Worm (Caenorhabditis elegans) whole organism, young adult: Measurements from ENCODE around the gene F55A11.6.

Source experiments
- B0261.1 ChIP-seq: sonication (generic microtip); optimal IDR thresholded peaks from 2 replicates; lab custom pipeline; 2016; ENCODE audit warnings: mild to moderate bottlenecking, missing genetic modification characterization, moderate library complexity, missing compliant biosample characterization
- C06A6.2 ChIP-seq: fragments of 200-800 bp; sonication (Bioruptor generic); conservative IDR thresholded peaks from 2 replicates; pipeline ENCODE4 v1.3.6; 2022; ENCODE audit warnings: missing genetic modification characterization, missing compliant biosample characterization
- F22D6.2 ChIP-seq: sonication (generic microtip); optimal IDR thresholded peaks from 2 replicates; lab custom pipeline; 2016; ENCODE audit warnings: mild to moderate bottlenecking, missing genetic modification characterization, missing compliant biosample characterization
- F49E8.2 ChIP-seq: sonication (generic microtip); optimal IDR thresholded peaks from 3 replicates; lab custom pipeline; 2017; ENCODE audit warnings: missing genetic modification characterization, mild to moderate bottlenecking, missing compliant biosample characterization, antibody characterized with exemption, moderate library complexity; ENCODE audit not compliant: insufficient read depth
- K11D2.4 ChIP-seq: fragments of 200-800 bp; sonication (Bioruptor generic); IDR thresholded peaks from 2 replicates; pipeline ENCODE4 v1.3.6; 2022; ENCODE audit warnings: missing genetic modification reagents, missing genetic modification characterization, missing compliant biosample characterization
- T07F8.4 ChIP-seq: sonication (generic microtip); optimal IDR thresholded peaks from 2 replicates; lab custom pipeline; 2016; ENCODE audit warnings: mild to moderate bottlenecking, missing genetic modification characterization, moderate library complexity, missing compliant biosample characterization
- Y67H2A.10 ChIP-seq: fragments of 200-800 bp; sonication (Bioruptor generic); conservative IDR thresholded peaks from 2 replicates; pipeline ENCODE4 v1.3.6; 2022; ENCODE audit warnings: missing genetic modification reagents, missing genetic modification characterization, missing compliant biosample characterization
- akir-1 ChIP-seq: fragments of 200-800 bp; sonication (Bioruptor generic); optimal IDR thresholded peaks from 2 replicates; lab custom pipeline; 2018; ENCODE audit warnings: mild to moderate bottlenecking, missing genetic modification characterization, moderate library complexity, missing compliant biosample characterization
- ama-1 ChIP-seq, 3 experiments: fragments of 150-350 bp in 1 of 3; sonication (generic microtip) in 2 of 3; optimal IDR thresholded peaks; 2 replicates each; lab custom pipeline; 2014 to 2018; ENCODE audit warnings: missing biosample characterization in 2 of 3, missing genetic modification characterization in 2 of 3, missing genetic modification reagents in 2 of 3
- aptf-2 ChIP-seq: fragments of 200-800 bp; sonication (Bioruptor generic); conservative IDR thresholded peaks from 2 replicates; pipeline ENCODE4 v1.3.6; 2022; ENCODE audit warnings: missing genetic modification reagents, missing genetic modification characterization, missing compliant biosample characterization
- atf-7 ChIP-seq: sonication (generic microtip); optimal IDR thresholded peaks from 2 replicates; lab custom pipeline; 2017; ENCODE audit warnings: mild to moderate bottlenecking, missing genetic modification characterization, missing compliant biosample characterization
- attf-5 ChIP-seq: fragments of 200-800 bp; sonication (Bioruptor generic); optimal IDR thresholded peaks from 2 replicates; lab custom pipeline; 2018; ENCODE audit warnings: mild to moderate bottlenecking, missing genetic modification characterization, missing compliant biosample characterization
- cebp-1 ChIP-seq, 2 experiments: fragments of 200-800 bp in 1 of 2; sonication (Bioruptor generic) in 1 of 2; sonication (generic microtip) in 1 of 2; IDR thresholded peaks in 1 of 2; optimal IDR thresholded peaks in 1 of 2; 2 replicates each; pipeline versions ENCODE4 v1.3.6 to Lab custom; 2017 to 2022; ENCODE audit warnings: missing compliant biosample characterization in 2 of 2, missing genetic modification characterization in 2 of 2, mild to moderate bottlenecking in 1 of 2, missing genetic modification reagents in 1 of 2, moderate library complexity in 1 of 2
- ceh-40 ChIP-seq: fragments of 200-800 bp; sonication (Bioruptor generic); IDR thresholded peaks from 2 replicates; pipeline ENCODE4 v1.3.6; 2022; ENCODE audit warnings: missing genetic modification characterization, missing compliant biosample characterization
- ceh-91 ChIP-seq: fragments of 200-800 bp; sonication (Bioruptor generic); IDR thresholded peaks from 2 replicates; pipeline ENCODE4 v1.3.6; 2022; ENCODE audit warnings: missing genetic modification reagents, missing genetic modification characterization, missing compliant biosample characterization
- chd-7 ChIP-seq: sonication (generic microtip); optimal IDR thresholded peaks from 2 replicates; lab custom pipeline; 2016; ENCODE audit warnings: mild to moderate bottlenecking, missing genetic modification characterization, moderate library complexity, missing compliant biosample characterization
- die-1 ChIP-seq: sonication (generic microtip); optimal IDR thresholded peaks from 2 replicates; lab custom pipeline; 2016; ENCODE audit warnings: missing genotype, mild to moderate bottlenecking, missing genetic modification characterization, missing compliant biosample characterization
- efl-1 ChIP-seq: fragments of 150-350 bp; optimal IDR thresholded peaks from 2 replicates; lab custom pipeline; 2014; ENCODE audit warnings: missing biosample characterization, missing genetic modification reagents, missing genetic modification characterization
- ekl-4 ChIP-seq: fragments of 200-800 bp; sonication (Bioruptor generic); IDR thresholded peaks from 2 replicates; pipeline ENCODE4 v1.3.6; 2022; ENCODE audit warnings: missing genetic modification reagents, missing genetic modification characterization, missing compliant biosample characterization
- fkh-3 ChIP-seq: sonication (generic microtip); optimal IDR thresholded peaks from 2 replicates; lab custom pipeline; 2016; ENCODE audit warnings: mild to moderate bottlenecking, missing genetic modification characterization, missing compliant biosample characterization
- gei-17 ChIP-seq: fragments of 200-800 bp; sonication (Bioruptor generic); optimal IDR thresholded peaks from 2 replicates; lab custom pipeline; 2018; ENCODE audit warnings: mild to moderate bottlenecking, missing genetic modification characterization, missing compliant biosample characterization
- hlh-12 ChIP-seq: sonication (generic microtip); optimal IDR thresholded peaks from 2 replicates; lab custom pipeline; 2016; ENCODE audit warnings: missing genetic modification characterization, missing compliant biosample characterization
- hmg-20 ChIP-seq: fragments of 200-800 bp; sonication (Bioruptor generic); IDR thresholded peaks from 2 replicates; pipeline ENCODE4 v1.3.6; 2022; ENCODE audit warnings: missing genetic modification reagents, missing genetic modification characterization, missing compliant biosample characterization
- let-607 ChIP-seq, 2 experiments: fragments of 200-800 bp in 1 of 2; sonication (Bioruptor generic) in 1 of 2; sonication (generic microtip) in 1 of 2; optimal IDR thresholded peaks; 2 replicates each; lab custom pipeline; 2016 to 2018; ENCODE audit warnings: mild to moderate bottlenecking in 2 of 2, missing compliant biosample characterization in 2 of 2, missing genetic modification characterization in 2 of 2, moderate library complexity in 2 of 2, missing genotype in 1 of 2
- lin-26 ChIP-seq: fragments of 200-800 bp; sonication (Bioruptor generic); IDR thresholded peaks from 2 replicates; pipeline ENCODE4 v1.3.6; 2022; ENCODE audit warnings: missing genetic modification reagents, missing genetic modification characterization, missing compliant biosample characterization
- lin-40 ChIP-seq: sonication (generic microtip); optimal IDR thresholded peaks from 2 replicates; lab custom pipeline; 2016; ENCODE audit warnings: missing genetic modification characterization, mild to moderate bottlenecking, missing compliant biosample characterization, missing genotype, missing genetic modification reagents
- nhr-120 ChIP-seq: fragments of 200-800 bp; sonication (Bioruptor generic); IDR thresholded peaks from 2 replicates; pipeline ENCODE4 v1.3.6; 2022; ENCODE audit warnings: missing genetic modification characterization, missing compliant biosample characterization
- nhr-27 ChIP-seq: fragments of 200-800 bp; sonication (Bioruptor generic); optimal IDR thresholded peaks from 2 replicates; lab custom pipeline; 2018; ENCODE audit warnings: mild to moderate bottlenecking, missing genetic modification characterization, moderate library complexity, missing compliant biosample characterization
- nhr-80 ChIP-seq: sonication (generic microtip); optimal IDR thresholded peaks from 2 replicates; lab custom pipeline; 2016; ENCODE audit warnings: missing genetic modification characterization, missing compliant biosample characterization
- pbrm-1 ChIP-seq: fragments of 200-800 bp; sonication (Bioruptor generic); IDR thresholded peaks from 2 replicates; pipeline ENCODE4 v1.3.6; 2022; ENCODE audit warnings: missing genetic modification reagents, missing genetic modification characterization, missing compliant biosample characterization
- snpc-1.1 ChIP-seq: sonication (generic microtip); optimal IDR thresholded peaks from 2 replicates; lab custom pipeline; 2017; ENCODE audit warnings: missing genetic modification characterization, mild to moderate bottlenecking, missing compliant biosample characterization, antibody characterized with exemption, moderate library complexity, missing genotype, missing genetic modification reagents; ENCODE audit not compliant: insufficient read depth
- snpc-1.3 ChIP-seq: sonication (generic microtip); optimal IDR thresholded peaks from 2 replicates; lab custom pipeline; 2017; ENCODE audit warnings: missing genetic modification characterization, mild to moderate bottlenecking, missing compliant biosample characterization, antibody characterized with exemption, moderate library complexity, missing genotype, missing genetic modification reagents; ENCODE audit not compliant: insufficient read depth
- somi-1 ChIP-seq: fragments of 200-800 bp; sonication (Bioruptor generic); optimal IDR thresholded peaks from 2 replicates; lab custom pipeline; 2018; ENCODE audit warnings: mild to moderate bottlenecking, missing genetic modification characterization, missing compliant biosample characterization
- sptf-2 ChIP-seq: fragments of 200-800 bp; sonication (Bioruptor generic); optimal IDR thresholded peaks from 2 replicates; lab custom pipeline; 2018; ENCODE audit warnings: mild to moderate bottlenecking, missing genetic modification characterization, missing compliant biosample characterization
- tbp1 ChIP-seq: fragments of 200-800 bp; sonication (Bioruptor generic); optimal IDR thresholded peaks from 2 replicates; lab custom pipeline; 2018; ENCODE audit warnings: mild to moderate bottlenecking, missing genetic modification characterization, missing compliant biosample characterization
- ztf-26 ChIP-seq: sonication (generic microtip); optimal IDR thresholded peaks from 2 replicates; lab custom pipeline; 2017; ENCODE audit warnings: missing genetic modification characterization, missing compliant biosample characterization

F55A11.6 gene

DNA sequence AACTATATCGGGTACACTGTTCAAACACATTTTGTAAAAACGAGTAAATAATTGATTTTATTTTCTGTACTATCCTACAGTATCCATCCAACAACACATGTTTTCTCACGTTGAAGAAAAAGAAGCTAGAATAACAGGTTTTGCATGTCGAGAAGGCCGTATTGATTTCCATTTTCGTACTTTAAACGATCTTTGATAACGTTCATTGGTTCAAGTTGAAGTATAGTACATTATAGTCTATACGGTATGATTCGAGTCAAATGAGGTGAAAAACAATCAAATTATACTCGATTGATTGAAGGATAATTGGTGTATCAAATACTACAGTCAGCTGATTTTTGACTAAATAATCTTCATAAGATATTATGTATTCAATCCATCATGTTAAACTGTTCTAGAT, 23.8 kb downstream of the F55A11.6 start:
- TF ChIP-seq akir-1 (GFP tag; lab: Kevin White, UChicago), result no peak
- no peak for TF ChIP-seq ceh-40 (GFP tag; lab: Robert Waterston, UW)
- TF ChIP-seq efl-1 (GFP tag; lab: Kevin White, UChicago), result no peak
- no peak for TF ChIP-seq lin-26 (GFP tag; lab: Robert Waterston, UW)
- no peak for TF ChIP-seq B0261.1
- TF ChIP-seq nhr-120, result no peak
- TF ChIP-seq hlh-12 (tag; lab: Kevin White, UChicago), result no peak
- TF ChIP-seq attf-5, result no peak
- no peak for TF ChIP-seq pbrm-1
- no peak for TF ChIP-seq ama-1 (optimal IDR thresholded peaks at IDR 0.05; lab: Kevin White, UChicago)
- no peak for TF ChIP-seq ama-1 (GFP tag; optimal IDR thresholded peaks at IDR 0.05; lab: Kevin White, UChicago)
- no peak for TF ChIP-seq nhr-27 (tag; lab: Kevin White, UChicago)
- no peak for TF ChIP-seq aptf-2 (GFP tag; lab: Robert Waterston, UW)
- TF ChIP-seq gei-17 (GFP tag; lab: Kevin White, UChicago), result no peak
- no peak for TF ChIP-seq F49E8.2 (tag; lab: Kevin White, UChicago)
- TF ChIP-seq snpc-1.1, result no peak

DNA sequence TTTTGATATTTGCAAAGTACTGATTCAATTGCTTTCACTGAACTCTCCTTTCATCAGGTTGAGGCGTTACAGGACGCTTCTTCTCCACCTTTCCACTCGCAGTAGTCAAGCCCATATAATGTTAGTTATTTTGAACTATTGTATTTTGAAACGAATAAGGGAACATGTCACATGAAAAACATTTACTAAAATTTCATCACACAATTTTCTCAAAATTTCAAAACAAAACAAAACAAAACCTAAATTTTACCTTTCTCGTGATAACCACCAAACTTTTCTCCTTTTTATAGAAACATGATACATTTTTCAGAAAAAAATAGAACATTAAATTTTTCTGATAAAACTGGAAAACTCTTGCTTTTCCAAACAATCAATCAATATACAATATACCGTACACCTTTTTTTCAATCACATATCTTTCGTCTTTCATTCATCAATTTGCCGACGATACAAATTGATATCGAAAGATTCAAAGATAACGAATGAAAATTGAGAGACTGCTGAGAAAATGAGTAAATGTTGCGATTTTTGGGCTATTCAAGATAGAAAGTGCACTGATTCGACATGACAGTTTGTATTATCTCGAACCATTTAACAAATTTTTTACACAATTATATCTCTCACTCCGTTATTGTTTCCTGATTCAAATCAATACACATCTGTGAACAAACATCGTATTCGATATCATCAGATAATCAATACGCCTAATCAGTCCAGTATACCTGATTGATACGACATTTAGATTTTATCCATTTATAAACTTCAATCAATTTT, 24.6 kb downstream of the F55A11.6 start:
- TF ChIP-seq ceh-91 (GFP tag; lab: Robert Waterston, UW) (no peak), T07F8.4 (tag; lab: Kevin White, UChicago) (no peak), hmg-20 (GFP tag; lab: Robert Waterston, UW) (no peak), cebp-1 (GFP tag; IDR thresholded peaks at IDR 0.05; lab: Robert Waterston, UW) (no peak), cebp-1 (tag; optimal IDR thresholded peaks at IDR 0.05; lab: Kevin White, UChicago) (peak; percentile 39), lin-40 (peak; percentile 21), fkh-3 (tag; lab: Kevin White, UChicago) (no peak), ztf-26 (tag; lab: Kevin White, UChicago) (peak; percentile 12)
- TF ChIP-seq, all 124 proteins: peak for 3

DNA sequence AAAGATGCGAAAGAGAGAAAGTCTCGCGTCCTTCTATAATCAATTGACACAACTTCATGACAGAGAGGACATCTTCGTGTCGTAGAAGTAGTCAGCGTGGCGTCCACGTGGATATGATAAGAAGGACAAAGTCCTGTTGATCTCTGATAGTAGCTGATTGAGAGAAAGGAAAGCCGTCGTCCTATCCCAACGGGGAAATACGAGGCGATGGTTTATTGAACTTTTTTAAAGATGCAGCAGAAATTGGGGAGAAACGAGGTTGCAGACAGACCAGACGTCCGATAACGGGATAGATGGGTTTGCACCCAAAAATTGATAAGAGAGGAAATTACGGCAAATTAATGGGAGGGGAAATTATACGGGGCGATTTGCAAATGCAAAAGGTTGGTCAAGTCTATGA, 25.9 kb downstream of the F55A11.6 start:
- peak; percentile 37 for TF ChIP-seq chd-7 (tag; lab: Kevin White, UChicago)
- peak; percentile 59 for TF ChIP-seq atf-7 (tag; lab: Kevin White, UChicago)
- TF ChIP-seq sptf-2 (GFP tag; lab: Kevin White, UChicago), result no peak
- no peak for TF ChIP-seq ekl-4 (GFP tag; lab: Robert Waterston, UW)
- TF ChIP-seq lin-40, result peak; percentile 76
- TF ChIP-seq Y67H2A.10 (GFP tag; lab: Robert Waterston, UW), result no peak
- peak; percentile 60; the same call in 1 of the 2 replicates for TF ChIP-seq C06A6.2 (GFP tag; lab: Robert Waterston, UW)
- TF ChIP-seq F22D6.2, result peak; percentile 4
- TF ChIP-seq ztf-26 (tag; lab: Kevin White, UChicago), result peak; percentile 91
- TF ChIP-seq K11D2.4 (GFP tag; lab: Robert Waterston, UW), result peak; percentile 49; the same call in 1 of the 2 replicates
- peak; percentile 63 for TF ChIP-seq nhr-80 (tag; lab: Kevin White, UChicago)
- TF ChIP-seq cebp-1 (GFP tag; IDR thresholded peaks at IDR 0.05; lab: Robert Waterston, UW), result no peak
- peak; percentile 28 for TF ChIP-seq cebp-1 (tag; optimal IDR thresholded peaks at IDR 0.05; lab: Kevin White, UChicago)
- TF ChIP-seq tbp1 (GFP tag; lab: Kevin White, UChicago), result peak; percentile 15
- TF ChIP-seq lin-26 (GFP tag; lab: Robert Waterston, UW), result peak; percentile 58; the same call in 1 of the 2 replicates
- peak in 1 of 2 experiments; percentile 24 for TF ChIP-seq let-607 (tag; optimal IDR thresholded peaks at IDR 0.05; lab: Kevin White, UChicago)
- peak; percentile 95 for TF ChIP-seq somi-1
- TF ChIP-seq snpc-1.3 (tag; lab: Kevin White, UChicago), result no peak
- TF ChIP-seq die-1, result peak; percentile 51
